Worm (Caenorhabditis elegans): ENCODE data around the gene rpl-12.

rpl-12 gene

ce11 chrIV:13253841-13254240 is 13.4 kb upstream of the rpl-12 start, which contains the start of gene ttr-45:
Gene ttr-45, plus strand, starts transcription at chrIV:13254225.
- no peak for TF ChIP-seq zag-1 (tag; optimal IDR thresholded peaks at IDR 0.05)
- TF ChIP-seq ceh-20 (GFP tag; IDR thresholded peaks at IDR 0.05), result peak; percentile 54; the same call in 1 of the 2 replicates
- TF ChIP-seq fkh-10 (GFP tag; optimal IDR thresholded peaks at IDR 0.05), result no peak
- TF ChIP-seq hmg-1.1 (GFP tag; IDR thresholded peaks at IDR 0.05), result no peak
- TF ChIP-seq dve-1 (tag; optimal IDR thresholded peaks at IDR 0.05; ENCODE audit: insufficient read depth), result peak; percentile 95
- TF ChIP-seq F44E2.7 (GFP tag; IDR thresholded peaks at IDR 0.05), result no peak
- no peak for TF ChIP-seq lin-13 (GFP tag; optimal IDR thresholded peaks at IDR 0.05)
- no peak for TF ChIP-seq nhr-111 (GFP tag; optimal IDR thresholded peaks at IDR 0.05)
- peak; percentile 1 for TF ChIP-seq mep-1 (tag; optimal IDR thresholded peaks at IDR 0.05)
- no peak for TF ChIP-seq madf-9 (GFP tag; conservative IDR thresholded peaks at IDR 0.05)
- TF ChIP-seq dmd-6 (GFP tag; IDR thresholded peaks at IDR 0.05), result peak; percentile 99
- TF ChIP-seq lin-1 (GFP tag; IDR thresholded peaks at IDR 0.05), result peak; percentile 83
- no peak for TF ChIP-seq Y105C5A.15 (GFP tag; IDR thresholded peaks at IDR 0.05)
- TF ChIP-seq dmd-8 (GFP tag; IDR thresholded peaks at IDR 0.05), result no peak
- TF ChIP-seq Y75B8A.6 (GFP tag; IDR thresholded peaks at IDR 0.05), result no peak
- peak in 1 of 2 experiments; percentile 65 for TF ChIP-seq mdl-1 (tag; optimal IDR thresholded peaks at IDR 0.05)
- TF ChIP-seq zip-2 (tag; optimal IDR thresholded peaks at IDR 0.05), result peak; percentile 30
- TF ChIP-seq snpc-1.2 (GFP tag; IDR thresholded peaks at IDR 0.05), result no peak
- TF ChIP-seq lin-29 (GFP tag; IDR thresholded peaks at IDR 0.05), result no peak
- TF ChIP-seq ces-1 (GFP tag; optimal IDR thresholded peaks at IDR 0.05), result no peak
- peak; percentile 21 to 83 for TF ChIP-seq daf-16 (GFP tag; optimal IDR thresholded peaks at IDR 0.05)
- peak; percentile 98 for TF ChIP-seq daf-16 (tag; optimal IDR thresholded peaks at IDR 0.05)
- peak; percentile 69 for TF ChIP-seq hlh-30 (tag; optimal IDR thresholded peaks at IDR 0.05; ENCODE audit: insufficient read depth)
- TF ChIP-seq daf-8 (GFP tag; IDR thresholded peaks at IDR 0.05), result no peak
- no peak for TF ChIP-seq skn-1 (tag; optimal IDR thresholded peaks at IDR 0.05)
- TF ChIP-seq D1046.2 (GFP tag; IDR thresholded peaks at IDR 0.05), result no peak
- TF ChIP-seq pqm-1 (tag; optimal IDR thresholded peaks at IDR 0.05), result peak; percentile 96
- no peak for TF ChIP-seq zip-11 (GFP tag; IDR thresholded peaks at IDR 0.05)
- TF ChIP-seq F49E8.2 (tag; optimal IDR thresholded peaks at IDR 0.05; ENCODE audit: borderline replicate concordance), result no peak
- peak; percentile 43; the same call in 1 of the 2 replicates for TF ChIP-seq zfp-3 (GFP tag; conservative IDR thresholded peaks at IDR 0.05)
- no peak for TF ChIP-seq ZK546.5 (tag; optimal IDR thresholded peaks at IDR 0.05)
- TF ChIP-seq Y5F2A.4 (GFP tag; optimal IDR thresholded peaks at IDR 0.05), result no peak
- no peak for TF ChIP-seq Y48G9A.11 (GFP tag; IDR thresholded peaks at IDR 0.05)
- TF ChIP-seq unc-130 (GFP tag; optimal IDR thresholded peaks at IDR 0.05), result no peak
- peak; percentile 66; the same call in 1 of the 2 replicates for TF ChIP-seq pha-4 (GFP tag; IDR thresholded peaks at IDR 0.05)
- TF ChIP-seq pha-4 (tag; optimal IDR thresholded peaks at IDR 0.05), result no peak
- no peak for TF ChIP-seq ceh-82 (tag; optimal IDR thresholded peaks at IDR 0.05)
- TF ChIP-seq R02D3.7 (tag; optimal IDR thresholded peaks at IDR 0.05), result no peak
- no peak for TF ChIP-seq mxl-3 (GFP tag; optimal IDR thresholded peaks at IDR 0.05)
- TF ChIP-seq nhr-102 (tag; optimal IDR thresholded peaks at IDR 0.05), result peak; percentile 70
- peak in 1 of 2 experiments; percentile 45 for TF ChIP-seq lsy-2 (tag; optimal IDR thresholded peaks at IDR 0.05)
- no peak for TF ChIP-seq spr-3 (GFP tag; optimal IDR thresholded peaks at IDR 0.05)
- no peak for TF ChIP-seq nhr-6 (tag; optimal IDR thresholded peaks at IDR 0.05)
- no peak for TF ChIP-seq mxl-2 (GFP tag; conservative IDR thresholded peaks at IDR 0.05)
- TF ChIP-seq php-3 (GFP tag; IDR thresholded peaks at IDR 0.05), result peak; percentile 93
- no peak for TF ChIP-seq nhr-76 (tag; optimal IDR thresholded peaks at IDR 0.05)
- TF ChIP-seq set-16 (GFP tag; IDR thresholded peaks at IDR 0.05), result no peak
- no peak for TF ChIP-seq ceh-28 (tag; optimal IDR thresholded peaks at IDR 0.05)
- no peak for TF ChIP-seq nhr-237 (tag; optimal IDR thresholded peaks at IDR 0.05)
- no peak for TF ChIP-seq vab-7 (GFP tag; IDR thresholded peaks at IDR 0.05)
- TF ChIP-seq nhr-42 (GFP tag; IDR thresholded peaks at IDR 0.05), result 0 out of 2 replicates have a peak, but pooled peaks have one; percentile 27
- TF ChIP-seq nhr-11 (tag; optimal IDR thresholded peaks at IDR 0.05), result peak; percentile 77

All from whole organism, L4 larva.